Fruit fly (Drosophila melanogaster) whole organism, embryonic: ENCODE data around the gene L2HGDH.

Experiments used
- Adf1 ChIP-seq: fragments of 200-800 bp; sonication (Bioruptor generic); IDR thresholded peaks from 2 replicates; pipeline ENCODE4 v1.3.6; 2022; ENCODE audit warnings: missing biosample characterization, missing genetic modification characterization
- Antp ChIP-seq: fragments of 200-800 bp; sonication (Bioruptor generic); optimal IDR thresholded peaks from 3 replicates; lab custom pipeline; 2016; ENCODE audit warnings: missing biosample characterization, missing genetic modification characterization
- Bgb ChIP-seq: fragments of 200-800 bp; sonication (Bioruptor generic); IDR thresholded peaks from 2 replicates; pipeline ENCODE4 v1.3.6; 2022; ENCODE audit warnings: missing biosample characterization, missing genetic modification characterization; ENCODE audit not compliant: partially characterized antibody
- Bteb2 ChIP-seq: fragments of 200-800 bp; sonication (Bioruptor generic); optimal IDR thresholded peaks from 2 replicates; lab custom pipeline; 2016; ENCODE audit warnings: missing biosample characterization, missing genetic modification characterization
- CG10654 ChIP-seq: fragments of 200-800 bp; sonication (Bioruptor generic); optimal IDR thresholded peaks from 2 replicates; lab custom pipeline; 2016; ENCODE audit warnings: missing biosample characterization, missing genetic modification characterization
- CG11456 ChIP-seq: fragments of 200-800 bp; sonication (Bioruptor generic); IDR thresholded peaks from 3 replicates; pipeline ENCODE4 v1.3.6; 2022; ENCODE audit warnings: missing biosample characterization, missing genetic modification characterization
- CG16863 ChIP-seq: fragments of 200-800 bp; sonication (Bioruptor generic); optimal IDR thresholded peaks from 3 replicates; lab custom pipeline; 2016; ENCODE audit warnings: missing biosample characterization, missing genetic modification characterization
- CG17802 ChIP-seq: fragments of 200-800 bp; sonication (Bioruptor generic); optimal IDR thresholded peaks from 2 replicates; lab custom pipeline; 2018; ENCODE audit warnings: missing biosample characterization, mild to moderate bottlenecking, missing genetic modification characterization, moderate library complexity
- CG2202 ChIP-seq: fragments of 200-800 bp; sonication (Bioruptor generic); optimal IDR thresholded peaks from 2 replicates; lab custom pipeline; 2018; ENCODE audit warnings: missing biosample characterization, mild to moderate bottlenecking, missing genetic modification characterization
- CG2889 ChIP-seq: fragments of 200-800 bp; sonication (Bioruptor generic); IDR thresholded peaks from 3 replicates; pipeline ENCODE4 v1.3.6; 2022; ENCODE audit warnings: missing biosample characterization, missing genetic modification characterization
- CG32532 ChIP-seq: fragments of 200-800 bp; sonication (Bioruptor generic); IDR thresholded peaks from 2 replicates; pipeline ENCODE4 v1.3.6; 2022; ENCODE audit warnings: missing biosample characterization, missing genetic modification characterization
- CG4730 ChIP-seq: fragments of 200-800 bp; sonication (Bioruptor generic); IDR thresholded peaks from 2 replicates; pipeline ENCODE4 v1.3.6; 2022; ENCODE audit warnings: missing biosample characterization, missing genetic modification characterization
- CG6689 ChIP-seq: fragments of 200-800 bp; sonication (Bioruptor generic); IDR thresholded peaks from 2 replicates; pipeline ENCODE4 v1.3.6; 2022; ENCODE audit warnings: missing biosample characterization, missing genetic modification characterization
- CG8359 ChIP-seq: fragments of 200-800 bp; sonication (Bioruptor generic); optimal IDR thresholded peaks from 2 replicates; lab custom pipeline; 2017; ENCODE audit warnings: missing biosample characterization, mild to moderate bottlenecking, missing genetic modification characterization, borderline replicate concordance
- CG8765 ChIP-seq: fragments of 200-800 bp; sonication (Bioruptor generic); IDR thresholded peaks from 2 replicates; pipeline ENCODE4 v1.3.6; 2022; ENCODE audit warnings: missing biosample characterization, missing genetic modification characterization
- CG9437 ChIP-seq: fragments of 200-800 bp; sonication (Bioruptor generic); optimal IDR thresholded peaks from 2 replicates; lab custom pipeline; 2018; ENCODE audit warnings: missing biosample characterization, mild to moderate bottlenecking, missing genetic modification characterization
- Ets97D ChIP-seq: fragments of 200-800 bp; sonication (Bioruptor generic); optimal IDR thresholded peaks from 3 replicates; lab custom pipeline; 2016; ENCODE audit warnings: missing biosample characterization, missing genetic modification characterization
- Hand ChIP-seq: fragments of 200-800 bp; sonication (Bioruptor generic); optimal IDR thresholded peaks from 2 replicates; lab custom pipeline; 2017; ENCODE audit warnings: mild to moderate bottlenecking, missing biosample characterization, missing genetic modification reagents, missing genetic modification characterization
- Hmr ChIP-seq: fragments of 200-800 bp; sonication (Bioruptor generic); optimal IDR thresholded peaks from 3 replicates; lab custom pipeline; 2017; ENCODE audit warnings: mild to moderate bottlenecking, missing biosample characterization, missing genetic modification reagents, missing genetic modification characterization
- Hr51 ChIP-seq, 2 experiments: fragments of 200-800 bp; sonication (Bioruptor generic); optimal IDR thresholded peaks; 2 replicates in 1 of 2; 3 replicates in 1 of 2; lab custom pipeline; 2016 to 2018; ENCODE audit warnings: missing biosample characterization in 2 of 2, missing genetic modification characterization in 2 of 2, mild to moderate bottlenecking in 1 of 2, moderate library complexity in 1 of 2
- Lpt ChIP-seq: fragments of >200 bp; optimal IDR thresholded peaks from 2 replicates; lab custom pipeline; 2018; ENCODE audit warnings: missing biosample characterization, missing genetic modification characterization
- Myb ChIP-seq: fragments of 200-800 bp; sonication (Bioruptor generic); optimal IDR thresholded peaks from 2 replicates; lab custom pipeline; 2016; ENCODE audit warnings: missing biosample characterization, missing genetic modification characterization
- NK7.1 ChIP-seq: fragments of 200-800 bp; sonication (Bioruptor generic); optimal IDR thresholded peaks from 3 replicates; lab custom pipeline; 2016; ENCODE audit warnings: missing biosample characterization, missing genetic modification characterization
- NfI ChIP-seq: fragments of 200-800 bp; sonication (Bioruptor generic); optimal IDR thresholded peaks from 3 replicates; lab custom pipeline; 2018; ENCODE audit warnings: missing biosample characterization, mild to moderate bottlenecking, missing genetic modification characterization, moderate library complexity
- Optix ChIP-seq: fragments of 200-800 bp; sonication (Bioruptor generic); IDR thresholded peaks from 3 replicates; pipeline ENCODE4 v1.3.6; 2022; ENCODE audit warnings: missing biosample characterization, missing genetic modification characterization
- Side ChIP-seq: fragments of 200-800 bp; sonication (Bioruptor generic); optimal IDR thresholded peaks from 2 replicates; lab custom pipeline; 2016; ENCODE audit warnings: missing biosample characterization, missing genetic modification characterization
- Stat92E ChIP-seq, 3 experiments: fragments of >200 bp in 2 of 3; fragments of 200-800 bp in 1 of 3; sonication (Bioruptor generic) in 1 of 3; optimal IDR thresholded peaks; 2 replicates each; lab custom pipeline; 2017 to 2019; ENCODE audit warnings: missing biosample characterization in 3 of 3, missing genetic modification characterization in 3 of 3, mild to moderate bottlenecking in 1 of 3, moderate library complexity in 1 of 3
- Vsx1 ChIP-seq: fragments of 200-800 bp; sonication (Bioruptor generic); optimal IDR thresholded peaks from 2 replicates; lab custom pipeline; 2017; ENCODE audit warnings: missing biosample characterization, mild to moderate bottlenecking, missing genetic modification characterization, missing genetic modification reagents
- bsh ChIP-seq, 2 experiments: fragments of 200-800 bp; sonication (Bioruptor generic); optimal IDR thresholded peaks; 2 replicates each; lab custom pipeline; 2017 to 2018; ENCODE audit warnings: mild to moderate bottlenecking in 2 of 2, missing biosample characterization in 2 of 2, missing genetic modification characterization in 2 of 2, moderate library complexity in 1 of 2
- btn ChIP-seq: fragments of 200-800 bp; sonication (Bioruptor generic); optimal IDR thresholded peaks from 2 replicates; lab custom pipeline; 2016; ENCODE audit warnings: missing biosample characterization, missing genetic modification characterization
- chinmo ChIP-seq: fragments of 200-800 bp; sonication (Bioruptor generic); IDR thresholded peaks from 4 replicates; pipeline ENCODE4 v1.3.6; 2022; ENCODE audit warnings: missing biosample characterization, missing genetic modification characterization; ENCODE audit not compliant: partially characterized antibody
- chn ChIP-seq: fragments of 200-800 bp; sonication (Bioruptor generic); optimal IDR thresholded peaks from 2 replicates; lab custom pipeline; 2016; ENCODE audit warnings: missing biosample characterization, missing genetic modification characterization
- exex ChIP-seq: fragments of 200-800 bp; sonication (Bioruptor generic); optimal IDR thresholded peaks from 4 replicates; lab custom pipeline; 2018; ENCODE audit warnings: missing biosample characterization, mild to moderate bottlenecking, missing genetic modification characterization, moderate library complexity
- ftz-f1 ChIP-seq: fragments of 200-800 bp; sonication (Bioruptor generic); optimal IDR thresholded peaks from 2 replicates; lab custom pipeline; 2016; ENCODE audit warnings: missing biosample characterization, missing genetic modification characterization
- hb ChIP-seq: fragments of 200-800 bp; sonication (Bioruptor generic); IDR thresholded peaks from 3 replicates; pipeline ENCODE4 v1.3.6; 2022; ENCODE audit warnings: missing biosample characterization, missing genetic modification characterization; ENCODE audit not compliant: partially characterized antibody
- hkb ChIP-seq, 2 experiments: fragments of 200-800 bp in 1 of 2; fragments of >200 bp in 1 of 2; sonication (Bioruptor generic) in 1 of 2; IDR thresholded peaks in 1 of 2; optimal IDR thresholded peaks in 1 of 2; 2 replicates each; pipeline versions ENCODE4 v1.3.6 to Lab custom; 2017 to 2022; ENCODE audit warnings: missing biosample characterization in 1 of 2, missing genetic modification characterization in 1 of 2
- hth ChIP-seq: fragments of >200 bp; optimal IDR thresholded peaks from 2 replicates; lab custom pipeline; 2017; ENCODE audit warnings: inconsistent platforms
- lov ChIP-seq, 2 experiments: fragments of 200-800 bp in 1 of 2; fragments of >200 bp in 1 of 2; sonication (Bioruptor generic) in 1 of 2; IDR thresholded peaks in 1 of 2; optimal IDR thresholded peaks in 1 of 2; 2 replicates in 1 of 2; 3 replicates in 1 of 2; pipeline versions ENCODE4 v1.3.6 to Lab custom; 2017 to 2022; ENCODE audit warnings: missing biosample characterization in 1 of 2, missing genetic modification characterization in 1 of 2
- mld ChIP-seq: fragments of 200-800 bp; sonication (Bioruptor generic); IDR thresholded peaks from 3 replicates; pipeline ENCODE4 v1.3.6; 2022; ENCODE audit warnings: missing biosample characterization, missing genetic modification characterization; ENCODE audit not compliant: partially characterized antibody
- oc ChIP-seq: fragments of 200-800 bp; sonication (Bioruptor generic); optimal IDR thresholded peaks from 2 replicates; lab custom pipeline; 2018; ENCODE audit warnings: missing biosample characterization, mild to moderate bottlenecking, missing genetic modification characterization, moderate library complexity
- pho ChIP-seq: fragments of 200-800 bp; sonication (Bioruptor generic); optimal IDR thresholded peaks from 2 replicates; lab custom pipeline; 2016; ENCODE audit warnings: missing biosample characterization, missing genetic modification characterization
- pros ChIP-seq: fragments of 200-800 bp; sonication (Bioruptor generic); optimal IDR thresholded peaks from 3 replicates; lab custom pipeline; 2019; ENCODE audit warnings: missing biosample characterization, mild to moderate bottlenecking, missing genetic modification characterization, moderate library complexity
- seq ChIP-seq: fragments of 200-800 bp; sonication (Bioruptor generic); IDR thresholded peaks from 2 replicates; pipeline ENCODE4 v1.3.6; 2022; ENCODE audit warnings: missing biosample characterization, missing genetic modification characterization
- toy ChIP-seq: fragments of 200-800 bp; sonication (Bioruptor generic); IDR thresholded peaks from 2 replicates; pipeline ENCODE4 v1.3.6; 2022; ENCODE audit warnings: missing biosample characterization, missing genetic modification characterization
- unpg ChIP-seq: fragments of 200-800 bp; sonication (Bioruptor generic); optimal IDR thresholded peaks from 3 replicates; lab custom pipeline; 2018; ENCODE audit warnings: missing biosample characterization, mild to moderate bottlenecking, missing genetic modification characterization, moderate library complexity
- vfl ChIP-seq: fragments of 200-800 bp; sonication (Bioruptor generic); optimal IDR thresholded peaks from 2 replicates; lab custom pipeline; 2016; ENCODE audit warnings: missing biosample characterization, missing genetic modification characterization
- vvl ChIP-seq: fragments of 200-800 bp; sonication (Bioruptor generic); IDR thresholded peaks from 2 replicates; pipeline ENCODE4 v1.3.6; 2022; ENCODE audit warnings: missing biosample characterization, missing genetic modification characterization

L2HGDH gene

DNA sequence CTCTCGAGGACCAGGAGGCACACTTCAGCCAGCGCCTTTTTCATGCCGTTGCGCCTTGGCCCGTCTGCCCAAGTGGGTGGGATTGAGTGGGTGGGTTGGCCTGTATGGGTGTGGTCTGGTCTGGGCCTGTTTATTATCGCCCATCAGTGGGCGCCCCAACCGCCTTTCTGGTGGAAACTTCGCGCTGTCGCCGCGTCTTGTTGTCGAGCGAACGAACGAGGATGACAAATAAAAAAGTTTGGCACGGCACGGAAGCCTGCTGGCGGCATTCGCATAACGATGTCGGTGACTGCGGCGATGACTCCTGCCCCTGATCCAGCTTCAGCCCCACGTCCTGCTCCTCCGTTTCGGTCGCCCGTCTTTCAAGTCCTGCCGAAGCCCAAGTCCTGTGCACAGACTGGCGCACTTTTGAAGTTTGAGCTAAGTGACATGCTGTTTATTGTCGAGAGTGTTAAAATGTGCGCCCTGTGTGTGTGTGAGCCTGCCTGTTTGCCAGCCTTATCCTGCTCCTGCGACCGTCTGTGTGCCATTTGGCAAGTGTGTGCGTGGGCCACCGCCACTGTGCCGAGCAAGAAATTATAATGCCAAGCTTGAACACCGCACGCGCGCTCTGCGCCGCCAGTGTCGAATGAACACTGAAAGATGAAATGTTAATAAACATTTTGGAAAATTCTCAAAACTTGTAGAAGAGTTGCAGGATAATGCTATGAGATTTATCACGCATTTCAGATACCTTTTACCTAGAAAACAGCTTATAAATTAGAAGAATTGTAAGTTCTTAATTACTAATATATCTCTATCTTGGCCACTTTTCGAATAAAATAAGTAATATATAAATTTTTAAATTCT is 40.0 kb upstream of the L2HGDH start (continued):
- 0 out of 4 replicates have a peak, but pooled peaks have one; percentile 58 for TF ChIP-seq chinmo
- TF ChIP-seq CG10654 (GFP tag; lab: Kevin White, UChicago): peak; percentile 11
- peak; percentile 76 for TF ChIP-seq vvl (GFP tag; lab: Robert Waterston, UW)
- TF ChIP-seq seq: peak; percentile 35; the same call in 1 of the 2 replicates
- peak; percentile 84 for TF ChIP-seq NfI (GFP tag; lab: Kevin White, UChicago)
- no peak for TF ChIP-seq Stat92E (GFP tag; optimal IDR thresholded peaks at IDR 0.05; lab: Kevin White, UChicago)
- no peak for TF ChIP-seq Optix (GFP tag; lab: Robert Waterston, UW)
- no peak for TF ChIP-seq CG16863 (GFP tag; lab: Kevin White, UChicago)
- no peak for TF ChIP-seq pros (GFP tag; lab: Kevin White, UChicago)
- no peak for TF ChIP-seq CG2202 (tag; lab: Kevin White, UChicago)
- TF ChIP-seq CG6689 (GFP tag; lab: Robert Waterston, UW): peak; percentile 53; the same call in 1 of the 2 replicates
- no peak for TF ChIP-seq lov (optimal IDR thresholded peaks at IDR 0.05; lab: Kevin White, UChicago)
- no peak for TF ChIP-seq lov (GFP tag; IDR thresholded peaks at IDR 0.05; lab: Robert Waterston, UW)
- TF ChIP-seq ftz-f1: no peak
- no peak for TF ChIP-seq NK7.1 (GFP tag; lab: Kevin White, UChicago)
- TF ChIP-seq oc (tag; lab: Kevin White, UChicago): peak; percentile 28
- peak in 1 of 2 experiments; percentile 79 for TF ChIP-seq Hr51 (GFP tag; optimal IDR thresholded peaks at IDR 0.05; lab: Kevin White, UChicago)
- no peak for TF ChIP-seq CG8765
- TF ChIP-seq Antp: no peak
- TF ChIP-seq CG4730 (GFP tag; lab: Robert Waterston, UW): peak; percentile 16; the same call in 1 of the 2 replicates
- peak; percentile 74 for TF ChIP-seq unpg
- no peak for TF ChIP-seq Bteb2 (GFP tag; lab: Kevin White, UChicago)
- TF ChIP-seq Vsx1: peak; percentile 50
- TF ChIP-seq CG11456 (GFP tag; lab: Robert Waterston, UW): no peak
- TF ChIP-seq btn: no peak
- TF ChIP-seq Lpt (GFP tag; lab: Kevin White, UChicago): no peak
- no peak for TF ChIP-seq toy
- no peak for TF ChIP-seq CG17802 (tag; lab: Kevin White, UChicago)
- TF ChIP-seq hth: no peak
- TF ChIP-seq CG32532: peak; percentile 42; the same call in 1 of the 2 replicates
- TF ChIP-seq Bgb: no peak; the same call in 1 of the 2 replicates
- peak; percentile 59 for TF ChIP-seq CG9437 (GFP tag; lab: Kevin White, UChicago)
- TF ChIP-seq vfl: peak; percentile 27
- TF ChIP-seq Myb (GFP tag; lab: Kevin White, UChicago): peak; percentile 4
- no peak for TF ChIP-seq mld
- no peak for TF ChIP-seq hb (GFP tag; lab: Robert Waterston, UW)
- no peak for TF ChIP-seq Side (GFP tag; lab: Kevin White, UChicago)
- TF ChIP-seq hkb (optimal IDR thresholded peaks at IDR 0.05; lab: Kevin White, UChicago): no peak
- TF ChIP-seq hkb (GFP tag; IDR thresholded peaks at IDR 0.05; lab: Robert Waterston, UW): peak; percentile 73
- peak; percentile 43 for TF ChIP-seq pho (GFP tag; lab: Kevin White, UChicago)
- peak; percentile 91 for TF ChIP-seq Hand (GFP tag; lab: Kevin White, UChicago)
- no peak for TF ChIP-seq chn (GFP tag; lab: Kevin White, UChicago)
- no peak for TF ChIP-seq CG2889
- TF ChIP-seq bsh (GFP tag; optimal IDR thresholded peaks at IDR 0.05; lab: Kevin White, UChicago): peak in 1 of 2 experiments; percentile 73
- TF ChIP-seq exex (tag; lab: Kevin White, UChicago): peak; percentile 45
- peak; percentile 91 for TF ChIP-seq Hmr (GFP tag; lab: Kevin White, UChicago)
- no peak for TF ChIP-seq Adf1 (GFP tag; lab: Robert Waterston, UW)
- TF ChIP-seq CG8359 (GFP tag; lab: Kevin White, UChicago): peak; percentile 27
- no peak for TF ChIP-seq Ets97D (GFP tag; lab: Kevin White, UChicago)
